Fruit fly (Drosophila melanogaster): ENCODE data around the gene CG32591.

The CG32591 gene

DNA sequence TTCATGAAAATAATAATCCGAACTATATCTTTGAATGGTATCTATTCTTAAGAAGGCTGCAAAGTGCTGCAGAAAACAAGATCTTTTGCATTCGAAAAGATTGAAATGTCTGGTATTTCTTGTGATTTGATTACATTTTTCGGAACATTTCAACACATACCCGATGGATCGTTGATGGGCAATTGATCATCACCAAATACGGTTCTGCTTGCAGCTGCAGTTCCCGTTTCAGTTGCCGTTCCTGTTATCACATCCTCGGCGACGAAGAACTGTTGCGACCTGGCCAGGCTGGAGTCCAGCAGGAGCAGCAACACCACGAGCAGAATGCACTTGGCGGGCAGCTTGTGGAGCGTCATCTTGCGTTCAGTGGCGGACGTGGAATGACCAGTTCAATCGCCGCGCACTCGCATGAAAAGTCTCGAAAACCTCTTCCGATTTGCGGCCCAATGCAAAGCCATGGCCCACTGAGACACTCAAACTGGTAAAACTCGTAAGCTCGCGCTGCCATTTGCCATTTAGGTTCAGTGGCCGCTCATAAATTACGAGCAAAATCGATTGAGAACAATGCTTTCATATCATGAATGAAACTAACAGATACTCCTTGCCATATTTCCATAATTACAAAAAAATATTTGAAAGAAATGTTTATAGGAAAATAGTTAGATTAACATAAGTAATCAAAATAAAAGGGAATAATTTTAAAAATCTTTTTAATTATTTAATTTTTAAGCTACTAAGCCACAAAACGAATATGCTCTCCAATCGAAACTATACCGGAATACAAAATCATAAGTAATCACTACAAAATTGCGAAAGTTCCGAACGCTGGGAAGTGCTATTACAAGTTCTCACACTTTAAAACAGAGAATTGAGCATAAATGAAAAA is 18.0 kb downstream of the CG32591 start, which contains the start of gene CG14406 (continued):
- TF ChIP-seq CG7357 (GFP tag; IDR thresholded peaks at IDR 0.05) (no peak), CG31224 (GFP tag; IDR thresholded peaks at IDR 0.05) (no peak), CG8944 (GFP tag; optimal IDR thresholded peaks at IDR 0.05) (no peak), ro (GFP tag; IDR thresholded peaks at IDR 0.05) (no peak), CG13775 (GFP tag; optimal IDR thresholded peaks at IDR 0.05) (no peak), CG17361 (GFP tag; IDR thresholded peaks at IDR 0.05) (no peak), CG12155 (GFP tag; optimal IDR thresholded peaks at IDR 0.05) (no peak), HLHmδ (GFP tag; optimal IDR thresholded peaks at IDR 0.05) (no peak), CG7271 (tag; optimal IDR thresholded peaks at IDR 0.05) (no peak), HmgZ (tag; optimal IDR thresholded peaks at IDR 0.05) (no peak), dan (GFP tag; IDR thresholded peaks at IDR 0.05) (no peak), ase (GFP tag; IDR thresholded peaks at IDR 0.05) (0 out of 3 replicates have a peak, but pooled peaks have one; percentile 15), CG5953 (GFP tag; IDR thresholded peaks at IDR 0.05) (0 out of 2 replicates have a peak, but pooled peaks have one; percentile 34), Poxn (GFP tag; IDR thresholded peaks at IDR 0.05) (no peak), Lpt (GFP tag; optimal IDR thresholded peaks at IDR 0.05) (peak; percentile 75), salm (tag; optimal IDR thresholded peaks at IDR 0.05) (no peak), Dad (GFP tag; optimal IDR thresholded peaks at IDR 0.05) (no peak), Atf6 (GFP tag; IDR thresholded peaks at IDR 0.05) (no peak)

DNA sequence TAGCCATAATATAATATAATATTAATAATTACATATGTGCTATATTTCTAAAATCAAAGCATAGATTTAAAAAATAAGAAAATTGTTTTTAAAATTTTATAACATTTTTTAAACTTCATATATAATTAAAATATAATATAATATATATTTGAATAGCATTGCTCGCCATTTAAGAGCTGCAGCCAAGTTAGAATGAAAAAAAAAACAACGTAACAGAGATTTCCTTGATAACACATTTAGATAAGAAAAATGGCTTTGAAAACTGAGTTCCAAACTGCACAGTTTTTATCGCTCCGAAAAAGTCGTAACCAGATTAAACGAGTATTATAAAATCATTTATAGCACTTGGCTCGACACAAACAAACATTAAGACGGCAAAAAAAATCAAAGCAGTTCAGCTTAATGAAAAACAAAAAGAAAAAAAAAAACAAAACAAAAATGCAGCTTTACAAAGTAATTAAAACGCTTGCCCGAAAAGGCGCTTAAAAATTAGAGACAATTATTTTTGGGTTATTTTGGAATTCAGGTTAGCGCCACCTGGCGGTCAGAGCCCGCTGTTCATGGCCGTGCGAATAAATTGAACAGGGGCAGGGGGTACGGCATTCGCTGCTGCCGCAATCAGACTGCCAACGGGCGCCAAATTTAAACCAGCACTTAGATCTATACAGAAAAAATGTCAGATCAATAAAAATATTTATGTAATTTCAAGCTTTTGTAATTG is 18.9 kb downstream of the CG32591 start, which contains the start of gene fiz:
TSS of gene fiz (minus strand) at position 51 of the 721 bp plus-strand sequence.
- TF ChIP-seq jumu (GFP tag; optimal IDR thresholded peaks at IDR 0.05) (no peak), sd (tag; optimal IDR thresholded peaks at IDR 0.05) (peak; percentile 9), CG13123 (GFP tag; optimal IDR thresholded peaks at IDR 0.05) (no peak), CG14965 (GFP tag; optimal IDR thresholded peaks at IDR 0.05; ENCODE audit: borderline replicate concordance) (peak; percentile 55), klu (GFP tag; IDR thresholded peaks at IDR 0.05) (no peak), crol (GFP tag; IDR thresholded peaks at IDR 0.05) (peak; percentile 10; the same call in 1 of the 2 replicates), D (optimal IDR thresholded peaks at IDR 0.05) (no peak), D (GFP tag; optimal IDR thresholded peaks at IDR 0.05) (no peak), CG10274 (GFP tag; optimal IDR thresholded peaks at IDR 0.05) (peak; percentile 39), cwo (GFP tag; optimal IDR thresholded peaks at IDR 0.05) (no peak), Med (GFP tag) (peak; percentile 57), CTCF (GFP tag; optimal IDR thresholded peaks at IDR 0.05) (peak; percentile 88), fd102C (GFP tag; optimal IDR thresholded peaks at IDR 0.05) (no peak), Fer3 (tag; optimal IDR thresholded peaks at IDR 0.05) (no peak), oc (tag; optimal IDR thresholded peaks at IDR 0.05) (no peak), chn (GFP tag; optimal IDR thresholded peaks at IDR 0.05) (no peak), dm (GFP tag; optimal IDR thresholded peaks at IDR 0.05) (no peak), CG7987 (GFP tag; optimal IDR thresholded peaks at IDR 0.05) (no peak), CG32532 (GFP tag; IDR thresholded peaks at IDR 0.05) (peak; percentile 19; the same call in 1 of the 2 replicates), ato (GFP tag; IDR thresholded peaks at IDR 0.05; ENCODE audit: partially characterized antibody) (no peak), HHEX (GFP tag; optimal IDR thresholded peaks at IDR 0.05) (no peak), chinmo (GFP tag; IDR thresholded peaks at IDR 0.05; ENCODE audit: partially characterized antibody) (0 out of 4 replicates have a peak, but pooled peaks have one; percentile 40), gt (GFP tag; IDR thresholded peaks at IDR 0.05) (no peak), ftz-f1 (GFP tag; optimal IDR thresholded peaks at IDR 0.05) (peak; percentile 47), tgo (GFP tag; IDR thresholded peaks at IDR 0.05) (no peak), E2f2 (GFP tag; IDR thresholded peaks at IDR 0.05) (no peak), BtbVII (GFP tag; optimal IDR thresholded peaks at IDR 0.05) (no peak), gem (tag; optimal IDR thresholded peaks at IDR 0.05) (peak; percentile 9), ara (GFP tag; IDR thresholded peaks at IDR 0.05) (0 out of 2 replicates have a peak, but pooled peaks have one; percentile 5), CG2199 (GFP tag; IDR thresholded peaks at IDR 0.05) (0 out of 3 replicates have a peak, but pooled peaks have one; percentile 71), Neu2 (GFP tag; optimal IDR thresholded peaks at IDR 0.05; ENCODE audit: borderline replicate concordance) (no peak)
